Worm (Caenorhabditis elegans) whole organism, L4 larva: Measurements from ENCODE around the gene erh-2.

ENCODE experiments used
- F37D6.2 ChIP-seq: sonication (generic microtip); optimal IDR thresholded peaks from 2 replicates; lab custom pipeline; 2016; ENCODE audit warnings: mild to moderate bottlenecking, missing genetic modification characterization, missing compliant biosample characterization
- T20F7.1 ChIP-seq: fragments of 200-800 bp; sonication (Bioruptor generic); optimal IDR thresholded peaks from 2 replicates; lab custom pipeline; 2018; ENCODE audit warnings: mild to moderate bottlenecking, missing genetic modification characterization, missing compliant biosample characterization
- T26A8.4 ChIP-seq: fragments of 200-800 bp; sonication (Bioruptor generic); IDR thresholded peaks from 2 replicates; pipeline ENCODE4 v1.3.6; 2022; ENCODE audit warnings: missing genetic modification characterization, missing compliant biosample characterization
- Y105C5A.15 ChIP-seq: fragments of 200-800 bp; sonication (Bioruptor generic); IDR thresholded peaks from 2 replicates; pipeline ENCODE4 v1.3.6; 2022; ENCODE audit warnings: missing genetic modification characterization, missing compliant biosample characterization
- ZK337.2 ChIP-seq: fragments of 200-800 bp; sonication (Bioruptor generic); IDR thresholded peaks from 2 replicates; pipeline ENCODE4 v1.3.6; 2022; ENCODE audit warnings: missing genetic modification reagents, missing genetic modification characterization, missing compliant biosample characterization
- aha-1 ChIP-seq: fragments of 150-350 bp; peaks from one replicate; lab custom pipeline; 2014; ENCODE audit warnings: missing biosample characterization, missing genetic modification characterization
- arid-1 ChIP-seq: fragments of 200-800 bp; sonication (Bioruptor generic); conservative IDR thresholded peaks from 2 replicates; pipeline ENCODE4 v1.3.6; 2022; ENCODE audit warnings: missing genetic modification reagents, missing genetic modification characterization, missing compliant biosample characterization
- ceh-20 ChIP-seq: fragments of 200-800 bp; sonication (Bioruptor generic); IDR thresholded peaks from 2 replicates; pipeline ENCODE4 v1.3.6; 2022; ENCODE audit warnings: missing genetic modification reagents, missing genetic modification characterization, missing compliant biosample characterization
- ceh-44 ChIP-seq: fragments of 200-800 bp; sonication (Bioruptor generic); IDR thresholded peaks from 2 replicates; pipeline ENCODE4 v1.3.6; 2022; ENCODE audit warnings: missing genetic modification reagents, missing genetic modification characterization, missing compliant biosample characterization
- ceh-82 ChIP-seq: sonication (generic microtip); optimal IDR thresholded peaks from 2 replicates; lab custom pipeline; 2017; ENCODE audit warnings: missing biosample characterization, missing genetic modification characterization
- cey-2 ChIP-seq: sonication (generic microtip); optimal IDR thresholded peaks from 3 replicates; lab custom pipeline; 2017; ENCODE audit warnings: missing genetic modification characterization, mild to moderate bottlenecking, missing compliant biosample characterization, antibody characterized with exemption, borderline replicate concordance; ENCODE audit not compliant: insufficient read depth
- ctbp-1 ChIP-seq: fragments of 200-800 bp; sonication (Bioruptor generic); IDR thresholded peaks from 2 replicates; pipeline ENCODE4 v1.3.6; 2022; ENCODE audit warnings: missing genetic modification reagents, missing genetic modification characterization, missing compliant biosample characterization
- daf-16 ChIP-seq, 3 experiments: sonication (generic microtip); optimal IDR thresholded peaks; 2 replicates each; lab custom pipeline; 2016 to 2017; ENCODE audit warnings: missing genetic modification characterization in 3 of 3, missing genetic modification reagents in 3 of 3, mild to moderate bottlenecking in 2 of 3, missing compliant biosample characterization in 2 of 3, missing biosample characterization in 1 of 3, moderate library complexity in 1 of 3
- daf-19 ChIP-seq: fragments of 200-800 bp; sonication (Bioruptor generic); conservative IDR thresholded peaks from 2 replicates; pipeline ENCODE4 v1.3.6; 2022; ENCODE audit warnings: missing genetic modification characterization, missing compliant biosample characterization
- dmd-9 ChIP-seq: fragments of 200-800 bp; sonication (Bioruptor generic); IDR thresholded peaks from 2 replicates; pipeline ENCODE4 v1.3.6; 2022; ENCODE audit warnings: missing genetic modification reagents, missing genetic modification characterization, missing compliant biosample characterization
- duxl-1 ChIP-seq: sonication (generic microtip); optimal IDR thresholded peaks from 2 replicates; lab custom pipeline; 2016; ENCODE audit warnings: mild to moderate bottlenecking, missing genetic modification characterization, moderate library complexity, missing compliant biosample characterization; ENCODE audit not compliant: poor library complexity
- dve-1 ChIP-seq: sonication (generic microtip); optimal IDR thresholded peaks from 2 replicates; lab custom pipeline; 2017; ENCODE audit warnings: antibody characterized with exemption, mild to moderate bottlenecking, missing genetic modification characterization, missing compliant biosample characterization; ENCODE audit not compliant: insufficient read depth
- egl-27 ChIP-seq: sonication (generic microtip); optimal IDR thresholded peaks from 3 replicates; lab custom pipeline; 2017; ENCODE audit warnings: missing biosample characterization, missing genetic modification reagents, missing genetic modification characterization
- egl-43 ChIP-seq: fragments of 200-800 bp; sonication (Bioruptor generic); IDR thresholded peaks from 2 replicates; pipeline ENCODE4 v1.3.6; 2022; ENCODE audit warnings: missing genetic modification reagents, missing genetic modification characterization, missing compliant biosample characterization
- fkh-10 ChIP-seq: fragments of 150-350 bp; optimal IDR thresholded peaks from 2 replicates; lab custom pipeline; 2014; ENCODE audit warnings: missing biosample characterization, missing genetic modification reagents, missing genetic modification characterization
- gei-8 ChIP-seq: fragments of 200-800 bp; sonication (Bioruptor generic); optimal IDR thresholded peaks from 2 replicates; lab custom pipeline; 2018; ENCODE audit warnings: mild to moderate bottlenecking, missing genetic modification characterization, missing compliant biosample characterization
- hlh-11 ChIP-seq: fragments of 200-800 bp; sonication (Bioruptor generic); optimal IDR thresholded peaks from 2 replicates; lab custom pipeline; 2018; ENCODE audit warnings: mild to moderate bottlenecking, missing genetic modification characterization, missing compliant biosample characterization
- hlh-30 ChIP-seq: sonication (generic microtip); optimal IDR thresholded peaks from 2 replicates; lab custom pipeline; 2017; ENCODE audit warnings: antibody characterized with exemption, mild to moderate bottlenecking, missing genetic modification characterization, missing compliant biosample characterization; ENCODE audit not compliant: insufficient read depth
- hmg-1.1 ChIP-seq: fragments of 200-800 bp; sonication (Bioruptor generic); IDR thresholded peaks from 2 replicates; pipeline ENCODE4 v1.3.6; 2022; ENCODE audit warnings: missing genetic modification reagents, missing genetic modification characterization, missing compliant biosample characterization
- lim-7 ChIP-seq: fragments of 200-800 bp; sonication (Bioruptor generic); IDR thresholded peaks from 2 replicates; pipeline ENCODE4 v1.3.6; 2022; ENCODE audit warnings: missing genetic modification characterization, missing compliant biosample characterization
- lin-1 ChIP-seq: fragments of 200-800 bp; sonication (Bioruptor generic); IDR thresholded peaks from 2 replicates; pipeline ENCODE4 v1.3.6; 2022; ENCODE audit warnings: missing genetic modification reagents, missing genetic modification characterization, missing compliant biosample characterization
- lin-38 ChIP-seq: fragments of 200-800 bp; sonication (Bioruptor generic); IDR thresholded peaks from 2 replicates; pipeline ENCODE4 v1.3.6; 2022; ENCODE audit warnings: missing genetic modification reagents, missing genetic modification characterization, missing compliant biosample characterization
- lsy-2 ChIP-seq, 2 experiments: fragments of 150-350 bp in 1 of 2; sonication (generic microtip) in 1 of 2; optimal IDR thresholded peaks; 2 replicates each; lab custom pipeline; 2014 to 2017; ENCODE audit warnings: missing biosample characterization in 2 of 2, missing genetic modification characterization in 2 of 2
- mdl-1 ChIP-seq, 2 experiments: fragments of 150-350 bp in 1 of 2; sonication (generic microtip) in 1 of 2; optimal IDR thresholded peaks; 2 replicates each; lab custom pipeline; 2014 to 2017; ENCODE audit warnings: missing biosample characterization in 2 of 2, missing genetic modification characterization in 2 of 2
- mdt-29 ChIP-seq: fragments of 200-800 bp; sonication (Bioruptor generic); IDR thresholded peaks from 2 replicates; pipeline ENCODE4 v1.3.6; 2022; ENCODE audit warnings: missing genetic modification reagents, missing genetic modification characterization, missing compliant biosample characterization
- mep-1 ChIP-seq: fragments of 150-350 bp; sonication (generic microtip); optimal IDR thresholded peaks from 3 replicates; lab custom pipeline; 2014; ENCODE audit warnings: missing biosample characterization, missing genetic modification characterization
- mes-2 ChIP-seq: sonication (generic microtip); optimal IDR thresholded peaks from 2 replicates; lab custom pipeline; 2016; ENCODE audit warnings: missing genotype, mild to moderate bottlenecking, missing genetic modification characterization, missing compliant biosample characterization; ENCODE audit not compliant: poor library complexity, severe bottlenecking
- mxl-2 ChIP-seq: fragments of 200-800 bp; sonication (Bioruptor generic); conservative IDR thresholded peaks from 2 replicates; pipeline ENCODE4 v1.3.6; 2022; ENCODE audit warnings: missing genetic modification reagents, missing genetic modification characterization, missing compliant biosample characterization
- mxl-3 ChIP-seq: fragments of 200-800 bp; sonication (Bioruptor generic); optimal IDR thresholded peaks from 2 replicates; lab custom pipeline; 2018; ENCODE audit warnings: mild to moderate bottlenecking, missing genetic modification characterization, missing compliant biosample characterization
- nhr-102 ChIP-seq: sonication (generic microtip); optimal IDR thresholded peaks from 2 replicates; lab custom pipeline; 2016; ENCODE audit warnings: mild to moderate bottlenecking, missing genetic modification characterization, moderate library complexity, missing compliant biosample characterization
- nhr-11 ChIP-seq: fragments of 150-350 bp; optimal IDR thresholded peaks from 2 replicates; lab custom pipeline; 2014; ENCODE audit warnings: missing biosample characterization, missing genetic modification characterization
- nhr-28 ChIP-seq: fragments of 150-350 bp; optimal IDR thresholded peaks from 2 replicates; lab custom pipeline; 2014; ENCODE audit warnings: missing biosample characterization, missing genetic modification characterization
- nhr-42 ChIP-seq: fragments of 200-800 bp; sonication (Bioruptor generic); IDR thresholded peaks from 2 replicates; pipeline ENCODE4 v1.3.6; 2022; ENCODE audit warnings: missing genetic modification characterization, missing compliant biosample characterization
- nhr-77 ChIP-seq: fragments of 150-350 bp; optimal IDR thresholded peaks from 2 replicates; lab custom pipeline; 2014; ENCODE audit warnings: missing biosample characterization, missing genetic modification characterization
- rbr-2 ChIP-seq: sonication (generic microtip); optimal IDR thresholded peaks from 2 replicates; lab custom pipeline; 2016; ENCODE audit warnings: missing genotype, missing genetic modification characterization, missing compliant biosample characterization
- snpc-1.2 ChIP-seq: fragments of 200-800 bp; sonication (Bioruptor generic); IDR thresholded peaks from 2 replicates; pipeline ENCODE4 v1.3.6; 2022; ENCODE audit warnings: missing genetic modification reagents, missing genetic modification characterization, missing compliant biosample characterization
- unc-130 ChIP-seq: sonication (generic microtip); optimal IDR thresholded peaks from 2 replicates; lab custom pipeline; 2016; ENCODE audit warnings: missing genetic modification reagents, missing genetic modification characterization, missing compliant biosample characterization
- unc-39 ChIP-seq: sonication (generic microtip); optimal IDR thresholded peaks from 2 replicates; lab custom pipeline; 2017; ENCODE audit warnings: missing biosample characterization, missing genetic modification characterization
- unc-62 ChIP-seq, 3 experiments: fragments of 150-350 bp in 1 of 3; sonication (generic microtip); optimal IDR thresholded peaks in 2 of 3; peaks in 1 of 3; 1 replicate in 1 of 3; 2 replicates in 2 of 3; lab custom pipeline; 2014 to 2017; ENCODE audit warnings: missing biosample characterization in 3 of 3, missing genetic modification characterization in 3 of 3, missing genetic modification reagents in 3 of 3, missing genotype in 1 of 3
- vab-7 ChIP-seq: fragments of 200-800 bp; sonication (Bioruptor generic); IDR thresholded peaks from 2 replicates; pipeline ENCODE4 v1.3.6; 2022; ENCODE audit warnings: missing genetic modification reagents, missing genetic modification characterization, missing compliant biosample characterization
- zfp-2 ChIP-seq: sonication (generic microtip); optimal IDR thresholded peaks from 2 replicates; lab custom pipeline; 2016; ENCODE audit warnings: mild to moderate bottlenecking, missing genetic modification characterization, missing compliant biosample characterization
- zfp-3 ChIP-seq: fragments of 200-800 bp; sonication (Bioruptor generic); conservative IDR thresholded peaks from 2 replicates; pipeline ENCODE4 v1.3.6; 2022; ENCODE audit warnings: missing genetic modification reagents, missing genetic modification characterization, missing compliant biosample characterization
- zip-11 ChIP-seq: fragments of 200-800 bp; sonication (Bioruptor generic); IDR thresholded peaks from 2 replicates; pipeline ENCODE4 v1.3.6; 2022; ENCODE audit warnings: missing genetic modification characterization, missing compliant biosample characterization
- ztf-7 ChIP-seq: fragments of 150-350 bp; optimal IDR thresholded peaks from 2 replicates; lab custom pipeline; 2014; ENCODE audit warnings: missing biosample characterization, missing genetic modification characterization

erh-2 gene

ce11 chrIII:4568455-4568854, 24.6 kb upstream of the erh-2 start, which contains the start of gene idhg-1:
Gene idhg-1 (plus strand): TSS chrIII:4568797.
- TF ChIP-seq duxl-1 (tag; lab: Kevin White, UChicago) (peak; percentile 70), egl-43 (GFP tag; lab: Robert Waterston, UW) (peak; percentile 64), T26A8.4 (GFP tag; lab: Robert Waterston, UW) (peak; percentile 76; the same call in 1 of the 2 replicates), nhr-11 (tag; lab: Kevin White, UChicago) (peak; percentile 71), T20F7.1 (GFP tag; lab: Kevin White, UChicago) (no peak), dve-1 (tag; lab: Kevin White, UChicago) (peak; percentile 78), lim-7 (GFP tag; lab: Robert Waterston, UW) (0 out of 2 replicates have a peak, but pooled peaks have one; percentile 51), mxl-2 (GFP tag; lab: Robert Waterston, UW) (no peak), ceh-44 (no peak), nhr-102 (tag; lab: Kevin White, UChicago) (peak; percentile 47), lin-38 (GFP tag; lab: Robert Waterston, UW) (peak; percentile 74), lsy-2 (tag; optimal IDR thresholded peaks at IDR 0.05; lab: Kevin White, UChicago) (peak in 1 of 2 experiments; percentile 72), unc-130 (peak; percentile 88), rbr-2 (tag; lab: Kevin White, UChicago) (peak; percentile 63), mes-2 (peak; percentile 95), zfp-2 (tag; lab: Kevin White, UChicago) (no peak), snpc-1.2 (peak; percentile 51; the same call in 1 of the 2 replicates), daf-16 (GFP tag; optimal IDR thresholded peaks at IDR 0.05; lab: Kevin White, UChicago) (peak; percentile 10 to 94), daf-16 (tag; optimal IDR thresholded peaks at IDR 0.05; lab: Kevin White, UChicago) (peak; percentile 66), ctbp-1 (GFP tag; lab: Robert Waterston, UW) (no peak), daf-19 (GFP tag; lab: Robert Waterston, UW) (no peak), arid-1 (GFP tag; lab: Robert Waterston, UW) (peak; percentile 81), F37D6.2 (tag; lab: Kevin White, UChicago) (peak; percentile 35), aha-1 (peak; percentile 62), unc-39 (tag; lab: Kevin White, UChicago) (no peak), mdt-29 (GFP tag; lab: Robert Waterston, UW) (no peak), hlh-11 (tag; lab: Kevin White, UChicago) (peak; percentile 57), nhr-42 (GFP tag; lab: Robert Waterston, UW) (no peak), fkh-10 (GFP tag; lab: Kevin White, UChicago) (peak; percentile 13), ceh-82 (tag; lab: Kevin White, UChicago) (no peak), dmd-9 (GFP tag; lab: Robert Waterston, UW) (no peak), mdl-1 (tag; optimal IDR thresholded peaks at IDR 0.05; lab: Kevin White, UChicago) (no peak), nhr-77 (tag; lab: Kevin White, UChicago) (peak; percentile 4), vab-7 (no peak), mep-1 (tag; lab: Kevin White, UChicago) (peak; percentile 77), gei-8 (GFP tag; lab: Kevin White, UChicago) (no peak), nhr-28 (tag; lab: Kevin White, UChicago) (peak; percentile 24), ZK337.2 (no peak), ceh-20 (GFP tag; lab: Robert Waterston, UW) (peak; percentile 36; the same call in 1 of the 2 replicates), lin-1 (0 out of 2 replicates have a peak, but pooled peaks have one; percentile 48), zfp-3 (GFP tag; lab: Robert Waterston, UW) (0 out of 2 replicates have a peak, but pooled peaks have one; percentile 20), unc-62 (GFP tag; optimal IDR thresholded peaks at IDR 0.05 in 1 of 2; lab: Kevin White, UChicago) (peak in 1 of 2 experiments; percentile 44), unc-62 (tag; optimal IDR thresholded peaks at IDR 0.05; lab: Kevin White, UChicago) (no peak), zip-11 (GFP tag; lab: Robert Waterston, UW) (no peak), cey-2 (tag; lab: Kevin White, UChicago) (no peak), hlh-30 (tag; lab: Kevin White, UChicago) (peak; percentile 58), ztf-7 (tag; lab: Kevin White, UChicago) (peak; percentile 8), egl-27 (tag; lab: Kevin White, UChicago) (no peak), Y105C5A.15 (no peak), mxl-3 (GFP tag; lab: Kevin White, UChicago) (peak; percentile 20), hmg-1.1 (GFP tag; lab: Robert Waterston, UW) (peak; percentile 61; the same call in 1 of the 2 replicates)
